Worm (Caenorhabditis elegans): ENCODE measurements around the gene tmem-258.

ce11 chrV:7078765-7079164 lies 15.8 kb downstream of the tmem-258 start:
- TF ChIP-seq vab-15 (tag; optimal IDR thresholded peaks at IDR 0.05) (no peak), fkh-8 (tag; optimal IDR thresholded peaks at IDR 0.05) (no peak), nhr-11 (tag; optimal IDR thresholded peaks at IDR 0.05) (no peak), lir-3 (tag; optimal IDR thresholded peaks at IDR 0.05; ENCODE audit: poor library complexity) (no peak), tlp-1 (tag; optimal IDR thresholded peaks at IDR 0.05) (no peak), snpc-4 (tag; optimal IDR thresholded peaks at IDR 0.05) (no peak), unc-62 (GFP tag; optimal IDR thresholded peaks at IDR 0.05) (no peak), rnt-1 (tag; optimal IDR thresholded peaks at IDR 0.05) (no peak), aha-1 (tag; optimal IDR thresholded peaks at IDR 0.05) (no peak), elt-3 (tag; optimal IDR thresholded peaks at IDR 0.05) (no peak), snu-23 (GFP tag; optimal IDR thresholded peaks at IDR 0.05) (no peak)

Data from whole organism, L1 larva.